Worm (Caenorhabditis elegans) whole organism, L4 larva: ENCODE results near the gene egl-3.
A peak's percentile ranks its signal among the peaks of the same experiment; 100 is the strongest.

Source experiments
- ceh-62 ChIP-seq: sonication (generic microtip); optimal IDR thresholded peaks from 2 replicates; lab custom pipeline; 2017; ENCODE audit warnings: missing biosample characterization, missing genetic modification characterization
- dmd-9 ChIP-seq: fragments of 200-800 bp; sonication (Bioruptor generic); IDR thresholded peaks from 2 replicates; pipeline ENCODE4 v1.3.6; 2022; ENCODE audit warnings: missing genetic modification reagents, missing genetic modification characterization, missing compliant biosample characterization
- fkh-10 ChIP-seq: fragments of 150-350 bp; optimal IDR thresholded peaks from 2 replicates; lab custom pipeline; 2014; ENCODE audit warnings: missing biosample characterization, missing genetic modification reagents, missing genetic modification characterization
- nhr-10 ChIP-seq: fragments of 150-350 bp; optimal IDR thresholded peaks from 2 replicates; lab custom pipeline; 2014; ENCODE audit warnings: missing biosample characterization, missing genetic modification characterization
- spr-1 ChIP-seq: sonication (generic microtip); optimal IDR thresholded peaks from 2 replicates; lab custom pipeline; 2016; ENCODE audit warnings: mild to moderate bottlenecking, missing genetic modification characterization, missing compliant biosample characterization
- unc-62 ChIP-seq, 3 experiments: fragments of 150-350 bp in 1 of 3; sonication (generic microtip); optimal IDR thresholded peaks in 2 of 3; peaks in 1 of 3; 1 replicate in 1 of 3; 2 replicates in 2 of 3; lab custom pipeline; 2014 to 2017; ENCODE audit warnings: missing biosample characterization in 3 of 3, missing genetic modification characterization in 3 of 3, missing genetic modification reagents in 3 of 3, missing genotype in 1 of 3
- ztf-11 ChIP-seq: fragments of 150-350 bp; optimal IDR thresholded peaks from 2 replicates; lab custom pipeline; 2014; ENCODE audit warnings: missing biosample characterization, missing genetic modification characterization

- TF ChIP-seq nhr-10 (no peak), dmd-9 (GFP tag; lab: Robert Waterston, UW) (no peak), ztf-11 (tag; lab: Kevin White, UChicago) (no peak), spr-1 (tag; lab: Kevin White, UChicago) (no peak), fkh-10 (no peak), ceh-62 (tag; lab: Kevin White, UChicago) (no peak), unc-62 (GFP tag; optimal IDR thresholded peaks at IDR 0.05 in 1 of 2; lab: Kevin White, UChicago) (peak in 1 of 2 experiments; percentile 90), unc-62 (tag; optimal IDR thresholded peaks at IDR 0.05; lab: Kevin White, UChicago) (no peak)
These were observed 12.2 kb upstream of the egl-3 start, which contains the start of gene ZK856.18 for ce11 chrV:10185719-10186118.
